Fruit fly (Drosophila melanogaster) whole organism, embryonic: ENCODE data around the gene Cyp310a1.
A peak's percentile ranks its signal among the peaks of the same experiment; 100 is the strongest.

ENCODE experiments used
- Bteb2 ChIP-seq: fragments of 200-800 bp; sonication (Bioruptor generic); optimal IDR thresholded peaks from 2 replicates; lab custom pipeline; 2016; ENCODE audit warnings: missing biosample characterization, missing genetic modification characterization
- CG12769 ChIP-seq: fragments of 200-800 bp; sonication (Bioruptor generic); optimal IDR thresholded peaks from 2 replicates; lab custom pipeline; 2019; ENCODE audit warnings: missing biosample characterization, mild to moderate bottlenecking, missing genetic modification characterization, moderate library complexity
- CG13123 ChIP-seq: fragments of 200-800 bp; sonication (Bioruptor generic); optimal IDR thresholded peaks from 2 replicates; lab custom pipeline; 2016; ENCODE audit warnings: missing biosample characterization, missing genetic modification characterization
- CG14667 ChIP-seq: fragments of 200-800 bp; sonication (Bioruptor generic); IDR thresholded peaks from 2 replicates; pipeline ENCODE4 v1.3.6; 2022; ENCODE audit warnings: missing biosample characterization, missing genetic modification characterization
- CG15269 ChIP-seq: fragments of 200-800 bp; sonication (Bioruptor generic); optimal IDR thresholded peaks from 2 replicates; lab custom pipeline; 2018; ENCODE audit warnings: missing biosample characterization, mild to moderate bottlenecking, missing genetic modification characterization, moderate library complexity
- CG17912 ChIP-seq: fragments of 200-800 bp; sonication (Bioruptor generic); optimal IDR thresholded peaks from 2 replicates; lab custom pipeline; 2018; ENCODE audit warnings: missing biosample characterization, mild to moderate bottlenecking, missing genetic modification characterization
- CG18619 ChIP-seq: fragments of 200-800 bp; sonication (Bioruptor generic); optimal IDR thresholded peaks from 3 replicates; lab custom pipeline; 2017; ENCODE audit warnings: missing biosample characterization, mild to moderate bottlenecking, missing genetic modification characterization
- CG30403 ChIP-seq: fragments of 200-800 bp; sonication (Bioruptor generic); optimal IDR thresholded peaks from 3 replicates; lab custom pipeline; 2016; ENCODE audit warnings: missing biosample characterization, missing genetic modification characterization
- CG32772 ChIP-seq: fragments of 200-800 bp; sonication (Bioruptor generic); IDR thresholded peaks from 2 replicates; pipeline ENCODE4 v1.3.6; 2022; ENCODE audit warnings: missing biosample characterization, missing genetic modification characterization
- CG34224 ChIP-seq: fragments of 200-800 bp; sonication (Bioruptor generic); IDR thresholded peaks from 3 replicates; pipeline ENCODE4 v1.3.6; 2022; ENCODE audit warnings: missing biosample characterization, missing genetic modification characterization; ENCODE audit not compliant: partially characterized antibody
- CG5180 ChIP-seq: fragments of 200-800 bp; sonication (Bioruptor generic); optimal IDR thresholded peaks from 3 replicates; lab custom pipeline; 2017; ENCODE audit warnings: missing biosample characterization, missing genetic modification characterization, mild to moderate bottlenecking, moderate library complexity, missing genetic modification reagents
- CG6765 ChIP-seq: fragments of 200-800 bp; sonication (Bioruptor generic); optimal IDR thresholded peaks from 3 replicates; lab custom pipeline; 2017; ENCODE audit warnings: missing biosample characterization, mild to moderate bottlenecking, missing genetic modification characterization
- CG7372 ChIP-seq: fragments of 200-800 bp; sonication (Bioruptor generic); IDR thresholded peaks from 2 replicates; pipeline ENCODE4 v1.3.6; 2022; ENCODE audit warnings: missing biosample characterization, missing genetic modification characterization
- CG7786 ChIP-seq: fragments of 200-800 bp; sonication (Bioruptor generic); optimal IDR thresholded peaks from 2 replicates; lab custom pipeline; 2016; ENCODE audit warnings: missing biosample characterization, missing genetic modification characterization
- CG7963 ChIP-seq: fragments of 200-800 bp; sonication (Bioruptor generic); IDR thresholded peaks from 3 replicates; pipeline ENCODE4 v1.3.6; 2022; ENCODE audit warnings: missing biosample characterization, missing genetic modification characterization; ENCODE audit not compliant: partially characterized antibody
- Camta ChIP-seq: fragments of 200-800 bp; sonication (Bioruptor generic); optimal IDR thresholded peaks from 2 replicates; lab custom pipeline; 2016; ENCODE audit warnings: missing biosample characterization, missing genetic modification characterization
- Dll ChIP-seq: fragments of 200-800 bp; sonication (Bioruptor generic); IDR thresholded peaks from 4 replicates; pipeline ENCODE4 v1.3.6; 2022; ENCODE audit warnings: missing biosample characterization, missing genetic modification characterization; ENCODE audit not compliant: partially characterized antibody
- E2f1 ChIP-seq: fragments of 200-800 bp; sonication (Bioruptor generic); IDR thresholded peaks from 2 replicates; pipeline ENCODE4 v1.3.6; 2022; ENCODE audit warnings: missing biosample characterization, missing genetic modification characterization
- Gug ChIP-seq: fragments of 200-800 bp; sonication (Bioruptor generic); IDR thresholded peaks from 4 replicates; pipeline ENCODE4 v1.3.6; 2022; ENCODE audit warnings: missing biosample characterization, missing genetic modification characterization
- Hr3 ChIP-seq: fragments of 200-800 bp; sonication (Bioruptor generic); optimal IDR thresholded peaks from 3 replicates; lab custom pipeline; 2016; ENCODE audit warnings: missing biosample characterization, missing genetic modification characterization
- Hr39 ChIP-seq: fragments of >200 bp; optimal IDR thresholded peaks from 2 replicates; lab custom pipeline; 2017
- NC2α ChIP-seq: fragments of 200-800 bp; sonication (Bioruptor generic); optimal IDR thresholded peaks from 2 replicates; lab custom pipeline; 2016; ENCODE audit warnings: missing biosample characterization, missing genetic modification characterization
- NK7.1 ChIP-seq: fragments of 200-800 bp; sonication (Bioruptor generic); optimal IDR thresholded peaks from 3 replicates; lab custom pipeline; 2016; ENCODE audit warnings: missing biosample characterization, missing genetic modification characterization
- Opbp ChIP-seq: fragments of 200-800 bp; sonication (Bioruptor generic); IDR thresholded peaks from 3 replicates; pipeline ENCODE4 v1.3.6; 2022; ENCODE audit warnings: missing biosample characterization, missing genetic modification characterization; ENCODE audit not compliant: partially characterized antibody
- Optix ChIP-seq: fragments of 200-800 bp; sonication (Bioruptor generic); IDR thresholded peaks from 3 replicates; pipeline ENCODE4 v1.3.6; 2022; ENCODE audit warnings: missing biosample characterization, missing genetic modification characterization
- Stat92E ChIP-seq, 3 experiments: fragments of >200 bp in 2 of 3; fragments of 200-800 bp in 1 of 3; sonication (Bioruptor generic) in 1 of 3; optimal IDR thresholded peaks; 2 replicates each; lab custom pipeline; 2017 to 2019; ENCODE audit warnings: missing biosample characterization in 3 of 3, missing genetic modification characterization in 3 of 3, mild to moderate bottlenecking in 1 of 3, moderate library complexity in 1 of 3
- btn ChIP-seq: fragments of 200-800 bp; sonication (Bioruptor generic); optimal IDR thresholded peaks from 2 replicates; lab custom pipeline; 2016; ENCODE audit warnings: missing biosample characterization, missing genetic modification characterization
- caup ChIP-seq: fragments of 200-800 bp; sonication (Bioruptor generic); optimal IDR thresholded peaks from 3 replicates; lab custom pipeline; 2017; ENCODE audit warnings: missing biosample characterization, mild to moderate bottlenecking, missing genetic modification characterization, moderate library complexity; ENCODE audit not compliant: severe bottlenecking
- croc ChIP-seq: fragments of 200-800 bp; sonication (Bioruptor generic); conservative IDR thresholded peaks from 3 replicates; pipeline ENCODE4 v1.3.6; 2022; ENCODE audit warnings: missing biosample characterization, missing genetic modification characterization
- danr ChIP-seq: fragments of 200-800 bp; sonication (Bioruptor generic); IDR thresholded peaks from 2 replicates; pipeline ENCODE4 v1.3.6; 2022; ENCODE audit warnings: missing biosample characterization, missing genetic modification characterization
- dmrt99B ChIP-seq: fragments of 200-800 bp; sonication (Bioruptor generic); optimal IDR thresholded peaks from 2 replicates; lab custom pipeline; 2018; ENCODE audit warnings: missing biosample characterization, mild to moderate bottlenecking, missing genetic modification characterization, moderate library complexity
- emc ChIP-seq: fragments of 200-800 bp; sonication (Bioruptor generic); optimal IDR thresholded peaks from 2 replicates; lab custom pipeline; 2016; ENCODE audit warnings: missing biosample characterization, missing genetic modification characterization
- exex ChIP-seq: fragments of 200-800 bp; sonication (Bioruptor generic); optimal IDR thresholded peaks from 4 replicates; lab custom pipeline; 2018; ENCODE audit warnings: missing biosample characterization, mild to moderate bottlenecking, missing genetic modification characterization, moderate library complexity
- ftz-f1 ChIP-seq: fragments of 200-800 bp; sonication (Bioruptor generic); optimal IDR thresholded peaks from 2 replicates; lab custom pipeline; 2016; ENCODE audit warnings: missing biosample characterization, missing genetic modification characterization
- hb ChIP-seq: fragments of 200-800 bp; sonication (Bioruptor generic); IDR thresholded peaks from 3 replicates; pipeline ENCODE4 v1.3.6; 2022; ENCODE audit warnings: missing biosample characterization, missing genetic modification characterization; ENCODE audit not compliant: partially characterized antibody
- kay ChIP-seq: fragments of 200-800 bp; sonication (Bioruptor generic); optimal IDR thresholded peaks from 2 replicates; lab custom pipeline; 2016; ENCODE audit warnings: missing biosample characterization, missing genetic modification characterization
- lola ChIP-seq, 3 experiments: fragments of >200 bp in 2 of 3; fragments of 200-800 bp in 1 of 3; sonication (Bioruptor generic) in 1 of 3; optimal IDR thresholded peaks; 2 replicates each; lab custom pipeline; 2017 to 2019; ENCODE audit warnings: missing biosample characterization in 3 of 3, missing genetic modification characterization in 3 of 3, mild to moderate bottlenecking in 1 of 3, moderate library complexity in 1 of 3
- nerfin-2 ChIP-seq: fragments of 200-800 bp; sonication (Bioruptor generic); IDR thresholded peaks from 2 replicates; pipeline ENCODE4 v1.3.6; 2022; ENCODE audit warnings: missing biosample characterization, missing genetic modification characterization; ENCODE audit not compliant: partially characterized antibody
- oc ChIP-seq: fragments of 200-800 bp; sonication (Bioruptor generic); optimal IDR thresholded peaks from 2 replicates; lab custom pipeline; 2018; ENCODE audit warnings: missing biosample characterization, mild to moderate bottlenecking, missing genetic modification characterization, moderate library complexity
- onecut ChIP-seq: fragments of 200-800 bp; sonication (Bioruptor generic); IDR thresholded peaks from 2 replicates; pipeline ENCODE4 v1.3.6; 2022; ENCODE audit warnings: missing biosample characterization, missing genetic modification characterization
- pho ChIP-seq: fragments of 200-800 bp; sonication (Bioruptor generic); optimal IDR thresholded peaks from 2 replicates; lab custom pipeline; 2016; ENCODE audit warnings: missing biosample characterization, missing genetic modification characterization
- pita ChIP-seq: fragments of 200-800 bp; sonication (Bioruptor generic); optimal IDR thresholded peaks from 2 replicates; lab custom pipeline; 2017; ENCODE audit warnings: missing biosample characterization, mild to moderate bottlenecking, missing genetic modification characterization
- salm ChIP-seq: fragments of 200-800 bp; sonication (Bioruptor generic); optimal IDR thresholded peaks from 2 replicates; lab custom pipeline; 2018; ENCODE audit warnings: missing biosample characterization, mild to moderate bottlenecking, missing genetic modification characterization
- sc ChIP-seq, 3 experiments: fragments of >200 bp in 2 of 3; fragments of 200-800 bp in 1 of 3; sonication (Bioruptor generic) in 1 of 3; optimal IDR thresholded peaks; 2 replicates in 2 of 3; 3 replicates in 1 of 3; lab custom pipeline; 2017; ENCODE audit warnings: mild to moderate bottlenecking in 1 of 3, missing biosample characterization in 1 of 3, missing genetic modification characterization in 1 of 3, missing genetic modification reagents in 1 of 3
- sna ChIP-seq: fragments of 200-800 bp; sonication (Bioruptor generic); IDR thresholded peaks from 2 replicates; pipeline ENCODE4 v1.3.6; 2022; ENCODE audit warnings: missing biosample characterization, missing genetic modification characterization; ENCODE audit not compliant: partially characterized antibody
- tio ChIP-seq: fragments of 200-800 bp; sonication (Bioruptor generic); optimal IDR thresholded peaks from 2 replicates; lab custom pipeline; 2017; ENCODE audit warnings: missing biosample characterization, missing genetic modification characterization, inconsistent platforms
- trh ChIP-seq: fragments of 200-800 bp; sonication (Bioruptor generic); optimal IDR thresholded peaks from 2 replicates; lab custom pipeline; 2016; ENCODE audit warnings: missing biosample characterization, missing genetic modification characterization
- tup ChIP-seq: fragments of 200-800 bp; sonication (Bioruptor generic); optimal IDR thresholded peaks from 2 replicates; lab custom pipeline; 2016; ENCODE audit warnings: missing biosample characterization, mild to moderate bottlenecking, missing genetic modification characterization, moderate library complexity
- wor ChIP-seq: fragments of 200-800 bp; sonication (Bioruptor generic); IDR thresholded peaks from 2 replicates; pipeline ENCODE4 v1.3.6; 2022; ENCODE audit warnings: missing biosample characterization, missing genetic modification characterization
- yki ChIP-seq: fragments of >200 bp; optimal IDR thresholded peaks from 3 replicates; lab custom pipeline; 2018

The Cyp310a1 gene

dm6 chr2L:18653328-18653675 lies 492 bp upstream of the Cyp310a1 start (continued):
- TF ChIP-seq caup (GFP tag; lab: Kevin White, UChicago) = peak; percentile 24
- peak in 1 of 3 experiments; percentile 78 for TF ChIP-seq Stat92E (GFP tag; optimal IDR thresholded peaks at IDR 0.05; lab: Kevin White, UChicago)
- no peak for TF ChIP-seq tup (GFP tag; lab: Kevin White, UChicago)
- TF ChIP-seq Gug (GFP tag; lab: Robert Waterston, UW) = peak; percentile 49; the same call in 2 of the 4 replicates
- peak; percentile 39 for TF ChIP-seq CG5180 (GFP tag; lab: Kevin White, UChicago)
- no peak for TF ChIP-seq Dll (GFP tag; lab: Robert Waterston, UW)
- TF ChIP-seq sc (optimal IDR thresholded peaks at IDR 0.05; lab: Kevin White, UChicago) = no peak
- TF ChIP-seq sc (GFP tag; optimal IDR thresholded peaks at IDR 0.05; lab: Kevin White, UChicago) = peak; percentile 16
- TF ChIP-seq CG13123 (GFP tag; lab: Kevin White, UChicago) = peak; percentile 24
- TF ChIP-seq Hr3 = peak; percentile 17
- TF ChIP-seq btn (GFP tag; lab: Kevin White, UChicago) = peak; percentile 79
- TF ChIP-seq CG15269 (tag; lab: Kevin White, UChicago) = peak; percentile 62
- no peak for TF ChIP-seq Bteb2 (GFP tag; lab: Kevin White, UChicago)
- TF ChIP-seq dmrt99B (tag; lab: Kevin White, UChicago) = peak; percentile 73
- TF ChIP-seq pita (GFP tag; lab: Kevin White, UChicago) = no peak
- TF ChIP-seq CG17912 (GFP tag; lab: Kevin White, UChicago) = no peak
- TF ChIP-seq CG30403 (GFP tag; lab: Kevin White, UChicago) = peak; percentile 65
- no peak; the same call in 1 of the 2 replicates for TF ChIP-seq danr (GFP tag; lab: Robert Waterston, UW)
- peak in 1 of 3 experiments; percentile 58 for TF ChIP-seq lola (GFP tag; optimal IDR thresholded peaks at IDR 0.05; lab: Kevin White, UChicago)
- peak; percentile 73 for TF ChIP-seq CG12769 (tag; lab: Kevin White, UChicago)
- peak; percentile 59 for TF ChIP-seq kay
- no peak for TF ChIP-seq CG34224 (GFP tag; lab: Robert Waterston, UW)
- TF ChIP-seq tio (GFP tag; lab: Kevin White, UChicago) = no peak
- no peak for TF ChIP-seq nerfin-2 (GFP tag; lab: Robert Waterston, UW)
- peak; percentile 29 for TF ChIP-seq NC2α (GFP tag; lab: Kevin White, UChicago)
- peak; percentile 5 for TF ChIP-seq NK7.1 (GFP tag; lab: Kevin White, UChicago)
- peak; percentile 34 for TF ChIP-seq trh
- no peak for TF ChIP-seq ftz-f1 (GFP tag; lab: Kevin White, UChicago)
- no peak for TF ChIP-seq CG7963
- TF ChIP-seq yki (lab: Kevin White, UChicago) = no peak
- no peak for TF ChIP-seq Opbp (GFP tag; lab: Robert Waterston, UW)
- TF ChIP-seq croc (GFP tag; lab: Robert Waterston, UW) = peak; percentile 79
- no peak for TF ChIP-seq hb (GFP tag; lab: Robert Waterston, UW)
- no peak for TF ChIP-seq Hr39
- TF ChIP-seq CG7372 (GFP tag; lab: Robert Waterston, UW) = peak; percentile 31; the same call in 1 of the 2 replicates
- TF ChIP-seq salm (tag; lab: Kevin White, UChicago) = no peak
- TF ChIP-seq emc (GFP tag; lab: Kevin White, UChicago) = no peak
- TF ChIP-seq CG14667 (GFP tag; lab: Robert Waterston, UW) = peak; percentile 65
- peak; percentile 56 for TF ChIP-seq Camta (GFP tag; lab: Kevin White, UChicago)
- TF ChIP-seq CG6765 (GFP tag; lab: Kevin White, UChicago) = no peak
- no peak for TF ChIP-seq pho (GFP tag; lab: Kevin White, UChicago)
- peak; percentile 60 for TF ChIP-seq wor (GFP tag; lab: Robert Waterston, UW)
- TF ChIP-seq exex (tag; lab: Kevin White, UChicago) = no peak
- peak; percentile 50; the same call in 2 of the 3 replicates for TF ChIP-seq Optix
- peak; percentile 34 for TF ChIP-seq onecut
- TF ChIP-seq oc (tag; lab: Kevin White, UChicago) = peak; percentile 70
- peak; percentile 84 for TF ChIP-seq CG32772 (GFP tag; lab: Robert Waterston, UW)
- TF ChIP-seq CG18619 = peak; percentile 38
- TF ChIP-seq E2f1 = peak; percentile 58
- no peak for TF ChIP-seq CG7786 (GFP tag; lab: Kevin White, UChicago)
- TF ChIP-seq sna (GFP tag; lab: Robert Waterston, UW) = no peak
